Worm (Caenorhabditis elegans): Measurements from ENCODE around the gene rpap-3.

The rpap-3 gene

DNA sequence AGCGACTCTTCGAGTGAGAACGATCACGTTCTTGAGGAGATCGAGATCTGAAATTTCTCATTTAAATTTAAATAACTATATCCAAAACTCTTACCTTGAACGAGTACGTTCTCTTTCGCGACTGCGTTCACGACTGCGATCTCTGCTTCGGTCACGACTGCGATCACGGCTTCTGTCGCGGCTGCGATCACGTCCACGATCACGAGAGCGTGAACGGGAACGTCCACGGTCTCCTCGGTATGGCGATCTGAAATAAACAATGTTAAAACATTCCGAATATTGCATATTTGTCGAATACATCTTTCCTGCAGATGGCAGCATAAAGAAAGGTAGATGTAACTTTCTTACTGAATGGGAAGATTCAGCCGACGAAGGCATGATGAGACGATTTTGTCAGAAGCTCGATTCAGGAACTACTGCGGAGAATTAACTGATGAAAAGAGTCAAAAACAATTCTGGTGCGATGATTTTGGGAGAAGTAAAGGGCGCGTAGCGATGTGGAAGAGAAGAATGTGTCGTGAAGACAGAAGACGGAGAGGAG, 11.5 kb upstream of the rpap-3 start:
- TF ChIP-seq nhr-11 (tag; optimal IDR thresholded peaks at IDR 0.05): no peak

DNA sequence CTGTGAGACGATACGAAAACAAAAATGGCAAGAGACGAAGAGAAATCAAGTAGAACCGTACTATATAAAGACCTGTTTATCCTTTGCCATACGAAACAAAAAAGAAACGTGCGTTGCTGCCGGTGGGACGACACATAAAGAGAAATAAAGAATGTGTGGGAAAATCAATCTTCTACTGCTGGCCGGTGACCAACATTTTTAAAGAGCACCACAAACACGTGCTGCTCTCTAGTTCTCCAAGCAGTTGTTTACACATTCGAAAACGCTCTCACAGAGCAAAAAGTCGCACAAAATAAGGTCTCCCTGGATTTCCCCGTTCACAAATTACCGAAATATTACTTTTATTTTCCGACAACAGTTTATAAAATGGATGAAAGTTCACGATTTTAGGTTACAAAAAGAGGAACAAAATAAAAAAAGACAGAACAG, 10.8 kb upstream of the rpap-3 start, which contains the start of gene imp-3:
Gene imp-3 (minus strand): TSS at position 93 of the 429 bp plus-strand sequence.
- TF ChIP-seq mdl-1 (tag; optimal IDR thresholded peaks at IDR 0.05) (peak; percentile 44 to 65), ZK546.5 (tag; optimal IDR thresholded peaks at IDR 0.05) (no peak), crh-2 (tag; optimal IDR thresholded peaks at IDR 0.05) (peak; percentile 69), alr-1 (tag; optimal IDR thresholded peaks at IDR 0.05) (no peak), nhr-12 (tag; optimal IDR thresholded peaks at IDR 0.05) (no peak), R02D3.7 (tag; optimal IDR thresholded peaks at IDR 0.05) (no peak), lin-39 (tag; optimal IDR thresholded peaks at IDR 0.05) (no peak), elt-3 (tag; optimal IDR thresholded peaks at IDR 0.05) (no peak), F13H6.1 (tag; optimal IDR thresholded peaks at IDR 0.05) (peak; percentile 57), gmeb-1 (tag; optimal IDR thresholded peaks at IDR 0.05) (peak; percentile 61), sma-9 (GFP tag; optimal IDR thresholded peaks at IDR 0.05) (peak; percentile 26), sma-9 (tag; optimal IDR thresholded peaks at IDR 0.05) (no peak), egl-27 (tag; optimal IDR thresholded peaks at IDR 0.05) (no peak), fos-1 (tag; optimal IDR thresholded peaks at IDR 0.05) (no peak), Y55F3AM.14 (GFP tag; optimal IDR thresholded peaks at IDR 0.05) (peak; percentile 27), elt-1 (tag; optimal IDR thresholded peaks at IDR 0.05) (no peak), C34F6.9 (tag; optimal IDR thresholded peaks at IDR 0.05) (peak; percentile 22), unc-55 (GFP tag; optimal IDR thresholded peaks at IDR 0.05) (peak; percentile 25), nhr-23 (tag; optimal IDR thresholded peaks at IDR 0.05) (no peak), zag-1 (tag; optimal IDR thresholded peaks at IDR 0.05) (no peak), snpc-4 (tag; optimal IDR thresholded peaks at IDR 0.05) (no peak), ceh-82 (tag; optimal IDR thresholded peaks at IDR 0.05) (no peak), sma-3 (GFP tag; optimal IDR thresholded peaks at IDR 0.05) (peak; percentile 61), skn-1 (tag; optimal IDR thresholded peaks at IDR 0.05) (no peak), ztf-1 (GFP tag; conservative IDR thresholded peaks at IDR 0.05) (no peak), nhr-237 (tag; optimal IDR thresholded peaks at IDR 0.05) (no peak), aly-2 (tag; optimal IDR thresholded peaks at IDR 0.05) (no peak), nhr-11 (tag; optimal IDR thresholded peaks at IDR 0.05) (no peak), unc-39 (tag; optimal IDR thresholded peaks at IDR 0.05) (no peak), lin-13 (GFP tag; optimal IDR thresholded peaks at IDR 0.05) (peak; percentile 54), sem-4 (tag; optimal IDR thresholded peaks at IDR 0.05) (no peak), mab-5 (tag; optimal IDR thresholded peaks at IDR 0.05) (peak; percentile 4), peb-1 (tag; optimal IDR thresholded peaks at IDR 0.05) (no peak), ceh-16 (tag; optimal IDR thresholded peaks at IDR 0.05) (no peak), ztf-4 (tag; optimal IDR thresholded peaks at IDR 0.05) (no peak), nhr-6 (tag; optimal IDR thresholded peaks at IDR 0.05) (peak; percentile 32), unc-62 (GFP tag; optimal IDR thresholded peaks at IDR 0.05) (no peak), blmp-1 (tag; optimal IDR thresholded peaks at IDR 0.05; ENCODE audit: insufficient read depth) (no peak), ama-1 (optimal IDR thresholded peaks at IDR 0.05) (peak; percentile 86), nhr-25 (tag; optimal IDR thresholded peaks at IDR 0.05) (peak; percentile 65), ztf-11 (tag; optimal IDR thresholded peaks at IDR 0.05) (no peak), nhr-129 (tag; optimal IDR thresholded peaks at IDR 0.05) (peak; percentile 71), lin-11 (tag; optimal IDR thresholded peaks at IDR 0.05) (no peak), mbf-1 (tag; optimal IDR thresholded peaks at IDR 0.05) (no peak), nhr-10 (tag; optimal IDR thresholded peaks at IDR 0.05) (no peak), nhr-77 (tag; optimal IDR thresholded peaks at IDR 0.05) (no peak), dmd-4 (tag; optimal IDR thresholded peaks at IDR 0.05) (no peak), lsy-2 (tag; optimal IDR thresholded peaks at IDR 0.05) (peak in 1 of 2 experiments; percentile 73), nhr-21 (tag; optimal IDR thresholded peaks at IDR 0.05) (peak; percentile 44)
